Fruit fly (Drosophila melanogaster): ENCODE data around the gene CG15317.

CG15317 gene

DNA sequence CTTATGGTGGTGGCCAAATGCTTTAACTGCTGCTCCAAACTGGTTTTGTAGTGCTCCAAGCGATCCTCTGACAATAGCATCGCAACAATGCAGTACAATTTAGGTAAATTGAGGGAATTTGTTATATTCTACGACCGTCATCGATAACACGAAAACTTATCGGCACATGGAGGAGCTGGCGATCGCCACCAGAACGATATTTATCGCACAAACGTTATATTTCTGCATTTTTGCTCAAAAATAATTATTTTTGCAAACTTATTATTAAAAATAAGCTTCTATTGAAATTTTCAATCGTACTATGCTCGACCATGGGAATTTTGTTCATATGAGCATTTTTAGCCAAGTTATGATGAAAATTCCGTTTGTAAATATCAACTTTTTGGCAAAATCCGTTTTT is at the start of gene CG15317 (continued):
- TF ChIP-seq C15 (GFP tag; IDR thresholded peaks at IDR 0.05) (no peak), bigmax (GFP tag; optimal IDR thresholded peaks at IDR 0.05) (no peak), unc-4 (GFP tag; IDR thresholded peaks at IDR 0.05; ENCODE audit: partially characterized antibody) (peak; percentile 79), MESR4 (GFP tag; optimal IDR thresholded peaks at IDR 0.05) (peak; percentile 40), Oaz (GFP tag; IDR thresholded peaks at IDR 0.05) (no peak), ase (GFP tag; IDR thresholded peaks at IDR 0.05) (no peak), maf-S (GFP tag; optimal IDR thresholded peaks at IDR 0.05) (no peak), pros (GFP tag; optimal IDR thresholded peaks at IDR 0.05) (no peak), CG17912 (GFP tag; optimal IDR thresholded peaks at IDR 0.05) (no peak), CG4282 (GFP tag; optimal IDR thresholded peaks at IDR 0.05) (no peak), sob (GFP tag; IDR thresholded peaks at IDR 0.05) (no peak), Sry-δ (GFP tag; optimal IDR thresholded peaks at IDR 0.05) (peak; percentile 68), Hey (tag; optimal IDR thresholded peaks at IDR 0.05) (no peak), CG7357 (GFP tag; IDR thresholded peaks at IDR 0.05) (no peak), jing (GFP tag; optimal IDR thresholded peaks at IDR 0.05) (no peak), row (GFP tag; IDR thresholded peaks at IDR 0.05) (peak; percentile 79), ttk (GFP tag; IDR thresholded peaks at IDR 0.05) (no peak), bab2 (GFP tag; optimal IDR thresholded peaks at IDR 0.05) (no peak), fd102C (GFP tag; optimal IDR thresholded peaks at IDR 0.05) (no peak), CG15479 (GFP tag; optimal IDR thresholded peaks at IDR 0.05) (no peak), mld (GFP tag; IDR thresholded peaks at IDR 0.05; ENCODE audit: partially characterized antibody) (0 out of 3 replicates have a peak, but pooled peaks have one; percentile 59), NFAT (GFP tag; IDR thresholded peaks at IDR 0.05) (peak; percentile 13; the same call in 1 of the 2 replicates), CG12299 (tag; optimal IDR thresholded peaks at IDR 0.05) (no peak), ato (GFP tag; IDR thresholded peaks at IDR 0.05; ENCODE audit: partially characterized antibody) (peak; percentile 77), unpg (GFP tag; optimal IDR thresholded peaks at IDR 0.05) (no peak), gsb-n (tag; optimal IDR thresholded peaks at IDR 0.05) (no peak), disco-r (GFP tag; optimal IDR thresholded peaks at IDR 0.05) (no peak), stwl (tag; optimal IDR thresholded peaks at IDR 0.05) (peak; percentile 45), GATAe (GFP tag; conservative IDR thresholded peaks at IDR 0.05) (no peak), CG9876 (GFP tag; optimal IDR thresholded peaks at IDR 0.05) (no peak), psq (GFP tag; optimal IDR thresholded peaks at IDR 0.05) (no peak), al (GFP tag; IDR thresholded peaks at IDR 0.05) (no peak), ro (GFP tag; IDR thresholded peaks at IDR 0.05) (no peak), tx (GFP tag; optimal IDR thresholded peaks at IDR 0.05) (no peak), CG8478 (optimal IDR thresholded peaks at IDR 0.05) (no peak), zf30C (GFP tag; optimal IDR thresholded peaks at IDR 0.05) (no peak), Med (GFP tag) (peak; percentile 76), HLHmδ (GFP tag; optimal IDR thresholded peaks at IDR 0.05) (no peak), CG42726 (GFP tag; IDR thresholded peaks at IDR 0.05; ENCODE audit: partially characterized antibody) (peak; percentile 65; the same call in 1 of the 2 replicates), E2f2 (GFP tag; IDR thresholded peaks at IDR 0.05) (0 out of 2 replicates have a peak, but pooled peaks have one; percentile 20), BEAF-32 (GFP tag; optimal IDR thresholded peaks at IDR 0.05) (peak; percentile 72), CG11695 (GFP tag; IDR thresholded peaks at IDR 0.05) (no peak), tgo (GFP tag; IDR thresholded peaks at IDR 0.05) (no peak), inv (GFP tag; IDR thresholded peaks at IDR 0.05; ENCODE audit: partially characterized antibody) (peak; percentile 74), vnd (GFP tag; IDR thresholded peaks at IDR 0.05; ENCODE audit: partially characterized antibody) (peak; percentile 67), Abd-B (GFP tag; optimal IDR thresholded peaks at IDR 0.05) (no peak), D (optimal IDR thresholded peaks at IDR 0.05) (no peak), D (GFP tag; optimal IDR thresholded peaks at IDR 0.05) (no peak), CG10979 (tag; optimal IDR thresholded peaks at IDR 0.05) (no peak), org-1 (GFP tag; optimal IDR thresholded peaks at IDR 0.05) (no peak), Ada2b (GFP tag; IDR thresholded peaks at IDR 0.05) (no peak), CG34224 (GFP tag; IDR thresholded peaks at IDR 0.05; ENCODE audit: partially characterized antibody) (peak; percentile 81)

All from whole organism, embryonic.